Worm (Caenorhabditis elegans): ENCODE results near the gene pxl-1.
A peak's percentile ranks its signal among the peaks of the same experiment; 100 is the strongest.

pxl-1 gene

ce11 chrIII:5917365-5917958 is 21.6 kb upstream of the pxl-1 start (continued):
- TF ChIP-seq sox-4 (tag; optimal IDR thresholded peaks at IDR 0.05) (no peak), lin-14 (GFP tag; optimal IDR thresholded peaks at IDR 0.05) (peak; percentile 16), lin-15B (tag; optimal IDR thresholded peaks at IDR 0.05) (no peak), unc-62 (GFP tag; optimal IDR thresholded peaks at IDR 0.05) (no peak), nhr-28 (tag; optimal IDR thresholded peaks at IDR 0.05) (no peak), ceh-82 (tag; optimal IDR thresholded peaks at IDR 0.05) (no peak), aly-2 (tag; optimal IDR thresholded peaks at IDR 0.05) (no peak), fkh-10 (GFP tag; optimal IDR thresholded peaks at IDR 0.05) (no peak), zip-4 (GFP tag; optimal IDR thresholded peaks at IDR 0.05) (no peak), fkh-8 (tag; optimal IDR thresholded peaks at IDR 0.05) (no peak), hlh-4 (tag; optimal IDR thresholded peaks at IDR 0.05) (no peak), sptf-1 (tag; optimal IDR thresholded peaks at IDR 0.05) (no peak), efl-3 (GFP tag; optimal IDR thresholded peaks at IDR 0.05) (no peak), C34B4.2 (tag; optimal IDR thresholded peaks at IDR 0.05) (no peak), ztf-11 (tag; optimal IDR thresholded peaks at IDR 0.05) (no peak), ces-1 (GFP tag; optimal IDR thresholded peaks at IDR 0.05) (no peak), nhr-71 (tag; optimal IDR thresholded peaks at IDR 0.05) (peak; percentile 59), xbp-1 (tag; optimal IDR thresholded peaks at IDR 0.05) (no peak), nhr-76 (tag; optimal IDR thresholded peaks at IDR 0.05) (no peak), nhr-84 (tag; optimal IDR thresholded peaks at IDR 0.05) (no peak), unc-130 (tag; optimal IDR thresholded peaks at IDR 0.05) (no peak), unc-86 (tag; optimal IDR thresholded peaks at IDR 0.05) (no peak), ztf-4 (tag; optimal IDR thresholded peaks at IDR 0.05) (peak; percentile 11), skn-1 (tag; optimal IDR thresholded peaks at IDR 0.05) (no peak), zag-1 (tag; optimal IDR thresholded peaks at IDR 0.05) (no peak), pax-3 (tag; optimal IDR thresholded peaks at IDR 0.05) (peak; percentile 9), lin-35 (GFP tag; optimal IDR thresholded peaks at IDR 0.05) (peak in 1 of 2 experiments; percentile 57), efl-1 (optimal IDR thresholded peaks at IDR 0.05) (peak in 1 of 2 experiments; percentile 21), efl-1 (GFP tag; optimal IDR thresholded peaks at IDR 0.05 in 1 of 2) (peak in 1 of 2 experiments; percentile 70), blmp-1 (tag; optimal IDR thresholded peaks at IDR 0.05) (no peak), grh-1 (GFP tag; IDR thresholded peaks at IDR 0.05) (no peak), ceh-63 (GFP tag; optimal IDR thresholded peaks at IDR 0.05) (no peak), rnt-1 (tag; optimal IDR thresholded peaks at IDR 0.05) (no peak), nhr-12 (tag; optimal IDR thresholded peaks at IDR 0.05) (no peak), irx-1 (tag; optimal IDR thresholded peaks at IDR 0.05) (no peak), lsy-2 (tag; optimal IDR thresholded peaks at IDR 0.05) (peak in 1 of 2 experiments; percentile 34), nhr-85 (tag) (peak; percentile 40), ama-1 (optimal IDR thresholded peaks at IDR 0.05) (peak; percentile 43), nhr-237 (tag; optimal IDR thresholded peaks at IDR 0.05) (no peak), unc-98 (GFP tag; IDR thresholded peaks at IDR 0.05) (no peak), dsc-1 (tag; optimal IDR thresholded peaks at IDR 0.05) (no peak), tbx-2 (tag; optimal IDR thresholded peaks at IDR 0.05) (no peak), lin-13 (GFP tag; optimal IDR thresholded peaks at IDR 0.05) (no peak), elt-3 (tag; optimal IDR thresholded peaks at IDR 0.05) (no peak), swsn-7 (tag; optimal IDR thresholded peaks at IDR 0.05) (no peak), lin-39 (tag; optimal IDR thresholded peaks at IDR 0.05) (no peak), tlp-1 (tag; optimal IDR thresholded peaks at IDR 0.05) (no peak), isw-1 (GFP tag; IDR thresholded peaks at IDR 0.05) (no peak), nhr-77 (tag; optimal IDR thresholded peaks at IDR 0.05) (no peak), ceh-88 (GFP tag; IDR thresholded peaks at IDR 0.05) (no peak), ets-5 (GFP tag; IDR thresholded peaks at IDR 0.05) (no peak), vab-15 (tag; optimal IDR thresholded peaks at IDR 0.05) (no peak), nhr-19 (GFP tag; conservative IDR thresholded peaks at IDR 0.05) (no peak), nhr-11 (tag; optimal IDR thresholded peaks at IDR 0.05) (no peak), F16B12.6 (tag; optimal IDR thresholded peaks at IDR 0.05) (no peak)

All from whole organism, L1 larva.